Fruit fly (Drosophila melanogaster): ENCODE results near the gene Ravus.

Ravus gene

DNA sequence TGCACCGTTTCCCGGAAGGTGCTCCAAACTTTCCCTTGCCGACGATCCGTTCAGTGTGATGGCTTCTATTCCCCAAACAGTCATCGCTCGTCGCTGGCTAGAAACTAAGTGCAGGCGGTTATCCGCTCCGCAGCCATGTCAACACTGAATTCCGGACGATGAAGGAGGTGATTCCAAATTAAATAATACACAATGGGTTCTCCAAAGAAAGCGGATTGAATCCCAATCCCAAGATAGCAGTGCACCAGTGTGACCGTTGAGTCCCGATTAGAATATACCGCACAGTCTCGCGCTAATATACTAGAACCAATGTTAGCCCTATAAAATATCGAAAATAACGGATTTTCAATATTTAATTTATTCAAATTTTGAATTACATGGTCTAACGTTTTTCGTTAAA lies 7.9 kb upstream of the Ravus start, which contains the start of gene TBC1D5 (continued):
- no peak for TF ChIP-seq Max (GFP tag; optimal IDR thresholded peaks at IDR 0.05)
- TF ChIP-seq Atf-2 (GFP tag; optimal IDR thresholded peaks at IDR 0.05), result no peak
- TF ChIP-seq CG11247 (GFP tag; IDR thresholded peaks at IDR 0.05), result no peak
- peak; percentile 70 for TF ChIP-seq pzg (GFP tag; optimal IDR thresholded peaks at IDR 0.05)
- TF ChIP-seq Ets97D (GFP tag; optimal IDR thresholded peaks at IDR 0.05), result peak; percentile 32
- TF ChIP-seq aop (GFP tag; IDR thresholded peaks at IDR 0.05), result no peak
- no peak for TF ChIP-seq CG8290 (GFP tag; optimal IDR thresholded peaks at IDR 0.05)
- no peak for TF ChIP-seq CG8290 (tag; optimal IDR thresholded peaks at IDR 0.05)
- TF ChIP-seq Stat92E (GFP tag; optimal IDR thresholded peaks at IDR 0.05), result peak in 1 of 3 experiments; percentile 3
- TF ChIP-seq sens (GFP tag), result peak; percentile 76
- no peak for TF ChIP-seq CG9932 (GFP tag; IDR thresholded peaks at IDR 0.05)
- TF ChIP-seq onecut (GFP tag; IDR thresholded peaks at IDR 0.05), result no peak
- TF ChIP-seq HLH54F (GFP tag; optimal IDR thresholded peaks at IDR 0.05), result no peak
- TF ChIP-seq vvl (GFP tag; IDR thresholded peaks at IDR 0.05), result peak; percentile 90
- TF ChIP-seq CG31441 (GFP tag; IDR thresholded peaks at IDR 0.05), result no peak
- TF ChIP-seq Myb (GFP tag; optimal IDR thresholded peaks at IDR 0.05), result peak; percentile 93
- TF ChIP-seq CG4360 (GFP tag; IDR thresholded peaks at IDR 0.05), result no peak

- TF ChIP-seq cwo (GFP tag; optimal IDR thresholded peaks at IDR 0.05) (no peak), Nf-YA (GFP tag; IDR thresholded peaks at IDR 0.05) (no peak)
These were observed 6.8 kb upstream of the Ravus start for dm6 chr3R:13270648-13271047.

dm6 chr3R:13261706-13262105 lies 2.2 kb downstream of the Ravus start:
- TF ChIP-seq Ptx1 (GFP tag; IDR thresholded peaks at IDR 0.05) (no peak), sug (tag; optimal IDR thresholded peaks at IDR 0.05) (peak; percentile 25), z (GFP tag; IDR thresholded peaks at IDR 0.05) (no peak), HHEX (GFP tag; optimal IDR thresholded peaks at IDR 0.05) (no peak), CG17359 (tag; optimal IDR thresholded peaks at IDR 0.05) (no peak), Dbx (GFP tag; IDR thresholded peaks at IDR 0.05) (no peak), CG12942 (GFP tag; optimal IDR thresholded peaks at IDR 0.05) (no peak), CG9932 (GFP tag; IDR thresholded peaks at IDR 0.05) (0 out of 2 replicates have a peak, but pooled peaks have one; percentile 18), CG17568 (GFP tag; optimal IDR thresholded peaks at IDR 0.05) (no peak), CG4617 (GFP tag; optimal IDR thresholded peaks at IDR 0.05; ENCODE audit: borderline replicate concordance) (no peak), CG13424 (tag; optimal IDR thresholded peaks at IDR 0.05) (no peak), H15 (GFP tag; IDR thresholded peaks at IDR 0.05) (no peak), CG16815 (GFP tag; optimal IDR thresholded peaks at IDR 0.05) (no peak), ap (GFP tag; IDR thresholded peaks at IDR 0.05) (no peak), lov (optimal IDR thresholded peaks at IDR 0.05) (no peak), lov (GFP tag; IDR thresholded peaks at IDR 0.05) (0 out of 3 replicates have a peak, but pooled peaks have one; percentile 21), psq (GFP tag; optimal IDR thresholded peaks at IDR 0.05) (no peak), CG3163 (GFP tag; optimal IDR thresholded peaks at IDR 0.05) (no peak), Scr (GFP tag; IDR thresholded peaks at IDR 0.05; ENCODE audit: partially characterized antibody) (no peak), CG3407 (GFP tag; optimal IDR thresholded peaks at IDR 0.05) (no peak), HmgZ (tag; optimal IDR thresholded peaks at IDR 0.05) (no peak), CG6175 (GFP tag; IDR thresholded peaks at IDR 0.05) (peak; percentile 59; the same call in 1 of the 3 replicates), lmd (GFP tag; IDR thresholded peaks at IDR 0.05) (no peak), pros (GFP tag; optimal IDR thresholded peaks at IDR 0.05) (peak; percentile 25), pum (GFP tag; optimal IDR thresholded peaks at IDR 0.05) (no peak), grn (GFP tag; optimal IDR thresholded peaks at IDR 0.05) (peak; percentile 72), sisA (GFP tag; IDR thresholded peaks at IDR 0.05) (no peak), gsb (GFP tag; IDR thresholded peaks at IDR 0.05) (no peak), CG11247 (GFP tag; IDR thresholded peaks at IDR 0.05) (0 out of 2 replicates have a peak, but pooled peaks have one; percentile 22), Med (GFP tag) (peak; percentile 1), BEAF-32 (GFP tag; optimal IDR thresholded peaks at IDR 0.05) (no peak), lab (GFP tag; optimal IDR thresholded peaks at IDR 0.05) (peak; percentile 50), CG15601 (tag; optimal IDR thresholded peaks at IDR 0.05) (no peak)
